Worm (Caenorhabditis elegans): Measurements from ENCODE around the gene T20D4.19.

DNA sequence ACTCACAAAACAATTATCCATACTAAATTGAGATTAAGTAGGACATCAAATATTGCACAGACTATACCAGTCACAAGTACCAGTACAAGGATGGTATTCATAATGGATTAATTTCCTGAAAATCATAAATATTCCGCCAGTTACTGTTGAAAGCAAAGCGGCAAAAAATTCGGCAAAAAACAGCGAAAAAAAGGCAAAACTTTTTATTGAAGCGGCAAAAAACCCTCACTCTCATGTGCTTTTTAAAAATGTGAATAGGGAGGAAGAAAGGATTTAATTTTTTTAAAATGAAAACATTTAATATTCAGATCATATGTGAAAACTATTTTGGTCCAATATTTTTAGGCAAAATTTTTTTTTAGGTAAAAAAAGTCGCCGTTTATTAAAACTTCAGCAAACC, 39.3 kb upstream of the T20D4.19 start, which contains the start of gene srbc-29:
- TF ChIP-seq gmeb-1 (tag; optimal IDR thresholded peaks at IDR 0.05) (no peak), ama-1 (optimal IDR thresholded peaks at IDR 0.05) (no peak), elt-1 (tag; optimal IDR thresholded peaks at IDR 0.05) (no peak), mab-5 (tag; optimal IDR thresholded peaks at IDR 0.05) (no peak)
